Worm (Caenorhabditis elegans) whole organism, L1 larva: ENCODE results near the gene swd-2.1.

ENCODE experiments used
- F16B12.6 ChIP-seq: fragments of 150-350 bp; optimal IDR thresholded peaks from 2 replicates; lab custom pipeline; 2014; ENCODE audit warnings: missing biosample characterization, missing genetic modification characterization
- Y116A8C.19 ChIP-seq: sonication (generic microtip); optimal IDR thresholded peaks from 2 replicates; lab custom pipeline; 2016; ENCODE audit warnings: missing compliant biosample characterization, missing genetic modification characterization, borderline replicate concordance
- aha-1 ChIP-seq: fragments of 150-350 bp; optimal IDR thresholded peaks from 2 replicates; lab custom pipeline; 2014; ENCODE audit warnings: missing biosample characterization, missing genetic modification characterization
- alr-1 ChIP-seq: fragments of 200-800 bp; sonication (Bioruptor generic); optimal IDR thresholded peaks from 2 replicates; lab custom pipeline; 2018; ENCODE audit warnings: borderline replicate concordance, mild to moderate bottlenecking, missing genetic modification characterization, missing compliant biosample characterization
- blmp-1 ChIP-seq: fragments of 150-350 bp; optimal IDR thresholded peaks from 2 replicates; lab custom pipeline; 2014; ENCODE audit warnings: missing biosample characterization, missing genetic modification characterization
- ceh-63 ChIP-seq: fragments of 200-800 bp; sonication (Bioruptor generic); optimal IDR thresholded peaks from 2 replicates; lab custom pipeline; 2018; ENCODE audit warnings: mild to moderate bottlenecking, missing genetic modification characterization, missing compliant biosample characterization
- ceh-8 ChIP-seq: fragments of 200-800 bp; sonication (Bioruptor generic); optimal IDR thresholded peaks from 2 replicates; lab custom pipeline; 2018; ENCODE audit warnings: mild to moderate bottlenecking, missing genetic modification characterization, moderate library complexity, missing compliant biosample characterization
- ceh-82 ChIP-seq, 3 experiments: fragments of 150-350 bp in 1 of 3; sonication (generic microtip) in 2 of 3; optimal IDR thresholded peaks; 2 replicates each; lab custom pipeline; 2014 to 2017; ENCODE audit warnings: missing biosample characterization in 3 of 3, missing genetic modification characterization in 3 of 3
- ceh-88 ChIP-seq: fragments of 200-800 bp; sonication (Bioruptor generic); IDR thresholded peaks from 2 replicates; pipeline ENCODE4 v1.3.6; 2022; ENCODE audit warnings: missing genetic modification characterization, missing compliant biosample characterization
- ceh-90 ChIP-seq: sonication (generic microtip); optimal IDR thresholded peaks from 2 replicates; lab custom pipeline; 2016; ENCODE audit warnings: missing genetic modification characterization, missing compliant biosample characterization
- dpl-1 ChIP-seq, 3 experiments: fragments of 150-350 bp in 2 of 3; sonication (generic microtip) in 1 of 3; optimal IDR thresholded peaks; 2 replicates each; lab custom pipeline; 2014 to 2017; ENCODE audit warnings: missing biosample characterization in 3 of 3, missing genetic modification characterization in 3 of 3, missing genetic modification reagents in 3 of 3
- efl-1 ChIP-seq, 4 experiments: fragments of 150-350 bp; optimal IDR thresholded peaks in 3 of 4; peaks in 1 of 4; 1 replicate in 1 of 4; 2 replicates in 3 of 4; lab custom pipeline; 2014; ENCODE audit warnings: missing biosample characterization in 2 of 4, missing genetic modification characterization in 2 of 4, missing genetic modification reagents in 2 of 4
- efl-3 ChIP-seq: fragments of 200-800 bp; sonication (Bioruptor generic); optimal IDR thresholded peaks from 2 replicates; lab custom pipeline; 2018; ENCODE audit warnings: mild to moderate bottlenecking, missing genetic modification characterization, missing compliant biosample characterization
- ets-5 ChIP-seq: fragments of 200-800 bp; sonication (Bioruptor generic); IDR thresholded peaks from 2 replicates; pipeline ENCODE4 v1.3.6; 2022; ENCODE audit warnings: missing genetic modification characterization, missing compliant biosample characterization
- fkh-10 ChIP-seq: sonication (generic microtip); optimal IDR thresholded peaks from 2 replicates; lab custom pipeline; 2017; ENCODE audit warnings: missing biosample characterization, missing genetic modification reagents, missing genetic modification characterization
- fkh-4 ChIP-seq: sonication (generic microtip); optimal IDR thresholded peaks from 2 replicates; lab custom pipeline; 2016; ENCODE audit warnings: missing compliant biosample characterization, missing genetic modification characterization, borderline replicate concordance
- fkh-8 ChIP-seq: sonication (generic microtip); optimal IDR thresholded peaks from 2 replicates; lab custom pipeline; 2016; ENCODE audit warnings: mild to moderate bottlenecking, missing genetic modification characterization, missing compliant biosample characterization
- fos-1 ChIP-seq: fragments of 150-350 bp; optimal IDR thresholded peaks from 2 replicates; lab custom pipeline; 2014; ENCODE audit warnings: missing biosample characterization, missing genetic modification characterization
- grh-1 ChIP-seq: fragments of 200-800 bp; sonication (Bioruptor generic); IDR thresholded peaks from 2 replicates; pipeline ENCODE4 v1.3.6; 2022; ENCODE audit warnings: missing genetic modification reagents, missing genetic modification characterization, missing compliant biosample characterization
- hlh-4 ChIP-seq: sonication (generic microtip); optimal IDR thresholded peaks from 2 replicates; lab custom pipeline; 2016; ENCODE audit warnings: mild to moderate bottlenecking, missing genetic modification characterization, missing compliant biosample characterization
- irx-1 ChIP-seq: sonication (generic microtip); optimal IDR thresholded peaks from 2 replicates; lab custom pipeline; 2016; ENCODE audit warnings: missing genetic modification characterization, missing compliant biosample characterization
- isw-1 ChIP-seq: fragments of 200-800 bp; sonication (Bioruptor generic); IDR thresholded peaks from 2 replicates; pipeline ENCODE4 v1.3.6; 2022; ENCODE audit warnings: missing genetic modification characterization, missing compliant biosample characterization
- jun-1 ChIP-seq: fragments of 150-350 bp; optimal IDR thresholded peaks from 2 replicates; lab custom pipeline; 2014; ENCODE audit warnings: missing biosample characterization, missing genetic modification reagents, missing genetic modification characterization
- lin-13 ChIP-seq: fragments of 150-350 bp; optimal IDR thresholded peaks from 2 replicates; lab custom pipeline; 2014; ENCODE audit warnings: missing biosample characterization, missing genetic modification reagents, missing genetic modification characterization
- lin-15B ChIP-seq: fragments of 150-350 bp; sonication (generic microtip); optimal IDR thresholded peaks from 3 replicates; lab custom pipeline; 2014; ENCODE audit warnings: missing biosample characterization, missing genetic modification characterization
- lin-35 ChIP-seq, 2 experiments: fragments of 150-350 bp; optimal IDR thresholded peaks; 2 replicates each; lab custom pipeline; 2014; ENCODE audit warnings: missing biosample characterization in 2 of 2, missing genetic modification characterization in 2 of 2, missing genetic modification reagents in 2 of 2
- lin-39 ChIP-seq: fragments of 150-350 bp; optimal IDR thresholded peaks from 2 replicates; lab custom pipeline; 2014; ENCODE audit warnings: missing biosample characterization, missing genetic modification reagents, missing genetic modification characterization
- lir-3 ChIP-seq: sonication (generic microtip); optimal IDR thresholded peaks from 2 replicates; lab custom pipeline; 2016; ENCODE audit warnings: mild to moderate bottlenecking, missing genetic modification characterization, moderate library complexity, missing compliant biosample characterization; ENCODE audit not compliant: poor library complexity
- lsy-2 ChIP-seq, 2 experiments: fragments of 150-350 bp; optimal IDR thresholded peaks; 2 replicates each; lab custom pipeline; 2014; ENCODE audit warnings: missing biosample characterization in 2 of 2, missing genetic modification characterization in 2 of 2
- mdl-1 ChIP-seq, 2 experiments: fragments of 150-350 bp; optimal IDR thresholded peaks; 2 replicates each; lab custom pipeline; 2014 to 2017; ENCODE audit warnings: missing biosample characterization in 2 of 2, missing genetic modification characterization in 2 of 2, inconsistent platforms in 1 of 2
- mef-2 ChIP-seq: fragments of 150-350 bp; optimal IDR thresholded peaks from 2 replicates; lab custom pipeline; 2014; ENCODE audit warnings: missing biosample characterization, missing genetic modification characterization
- nhr-11 ChIP-seq: fragments of 150-350 bp; optimal IDR thresholded peaks from 2 replicates; lab custom pipeline; 2014; ENCODE audit warnings: missing biosample characterization, missing genetic modification characterization
- nhr-19 ChIP-seq: fragments of 200-800 bp; sonication (Bioruptor generic); conservative IDR thresholded peaks from 2 replicates; pipeline ENCODE4 v1.3.6; 2022; ENCODE audit warnings: missing genetic modification characterization, missing compliant biosample characterization
- nhr-28 ChIP-seq: fragments of 150-350 bp; optimal IDR thresholded peaks from 2 replicates; lab custom pipeline; 2014; ENCODE audit warnings: missing biosample characterization, missing genetic modification characterization
- nhr-47 ChIP-seq: sonication (generic microtip); optimal IDR thresholded peaks from 2 replicates; lab custom pipeline; 2016; ENCODE audit warnings: mild to moderate bottlenecking, missing genetic modification characterization, moderate library complexity, missing compliant biosample characterization
- nhr-71 ChIP-seq: sonication (generic microtip); optimal IDR thresholded peaks from 2 replicates; lab custom pipeline; 2016; ENCODE audit warnings: mild to moderate bottlenecking, missing genetic modification characterization, moderate library complexity, missing compliant biosample characterization
- nhr-85 ChIP-seq: sonication (generic microtip); peaks from one replicate; lab custom pipeline; 2016; ENCODE audit warnings: missing genetic modification characterization, inconsistent platforms, missing compliant biosample characterization
- nhr-90 ChIP-seq: sonication (generic microtip); optimal IDR thresholded peaks from 2 replicates; lab custom pipeline; 2016; ENCODE audit warnings: mild to moderate bottlenecking, missing genetic modification characterization, missing compliant biosample characterization; ENCODE audit not compliant: poor library complexity
- pqm-1 ChIP-seq: sonication (generic microtip); optimal IDR thresholded peaks from 3 replicates; lab custom pipeline; 2017; ENCODE audit warnings: missing biosample characterization, missing genetic modification characterization
- rnt-1 ChIP-seq: sonication (generic microtip); optimal IDR thresholded peaks from 2 replicates; lab custom pipeline; 2016; ENCODE audit warnings: mild to moderate bottlenecking, missing genetic modification characterization, moderate library complexity, missing compliant biosample characterization
- snpc-4 ChIP-seq: fragments of 150-350 bp; optimal IDR thresholded peaks from 2 replicates; lab custom pipeline; 2014; ENCODE audit warnings: missing biosample characterization, missing genetic modification characterization
- snu-23 ChIP-seq: sonication (generic microtip); optimal IDR thresholded peaks from 2 replicates; lab custom pipeline; 2016; ENCODE audit warnings: missing genetic modification characterization, missing compliant biosample characterization
- sox-4 ChIP-seq: sonication (generic microtip); optimal IDR thresholded peaks from 2 replicates; lab custom pipeline; 2016; ENCODE audit warnings: missing genetic modification characterization, missing compliant biosample characterization
- sup-37 ChIP-seq: fragments of 200-800 bp; sonication (Bioruptor generic); optimal IDR thresholded peaks from 2 replicates; lab custom pipeline; 2018; ENCODE audit warnings: mild to moderate bottlenecking, missing genetic modification characterization, missing compliant biosample characterization
- swsn-7 ChIP-seq: sonication (generic microtip); optimal IDR thresholded peaks from 2 replicates; lab custom pipeline; 2016; ENCODE audit warnings: missing genetic modification characterization, missing compliant biosample characterization
- tbx-2 ChIP-seq: sonication (generic microtip); optimal IDR thresholded peaks from 2 replicates; lab custom pipeline; 2016; ENCODE audit warnings: missing genetic modification characterization, missing compliant biosample characterization
- unc-130 ChIP-seq: fragments of 150-350 bp; optimal IDR thresholded peaks from 2 replicates; lab custom pipeline; 2017; ENCODE audit warnings: missing biosample characterization, missing genetic modification characterization, inconsistent platforms
- unc-30 ChIP-seq: sonication (generic microtip); optimal IDR thresholded peaks from 2 replicates; lab custom pipeline; 2017; ENCODE audit warnings: missing biosample characterization, missing genetic modification characterization
- unc-62 ChIP-seq: fragments of 150-350 bp; optimal IDR thresholded peaks from 2 replicates; lab custom pipeline; 2014; ENCODE audit warnings: missing biosample characterization, missing genetic modification reagents, missing genetic modification characterization
- vab-15 ChIP-seq: sonication (generic microtip); optimal IDR thresholded peaks from 2 replicates; lab custom pipeline; 2017; ENCODE audit warnings: missing genotype, mild to moderate bottlenecking, missing genetic modification characterization, missing compliant biosample characterization
- zag-1 ChIP-seq: fragments of 150-350 bp; optimal IDR thresholded peaks from 2 replicates; lab custom pipeline; 2014; ENCODE audit warnings: missing biosample characterization, missing genetic modification characterization
- ztf-11 ChIP-seq, 2 experiments: sonication (generic microtip); optimal IDR thresholded peaks; 2 replicates each; lab custom pipeline; 2016 to 2017; ENCODE audit warnings: missing genetic modification characterization in 2 of 2, missing biosample characterization in 1 of 2, missing compliant biosample characterization in 1 of 2
- ztf-4 ChIP-seq: fragments of 150-350 bp; optimal IDR thresholded peaks from 2 replicates; lab custom pipeline; 2014; ENCODE audit warnings: missing biosample characterization, missing genetic modification characterization

The swd-2.1 gene

DNA sequence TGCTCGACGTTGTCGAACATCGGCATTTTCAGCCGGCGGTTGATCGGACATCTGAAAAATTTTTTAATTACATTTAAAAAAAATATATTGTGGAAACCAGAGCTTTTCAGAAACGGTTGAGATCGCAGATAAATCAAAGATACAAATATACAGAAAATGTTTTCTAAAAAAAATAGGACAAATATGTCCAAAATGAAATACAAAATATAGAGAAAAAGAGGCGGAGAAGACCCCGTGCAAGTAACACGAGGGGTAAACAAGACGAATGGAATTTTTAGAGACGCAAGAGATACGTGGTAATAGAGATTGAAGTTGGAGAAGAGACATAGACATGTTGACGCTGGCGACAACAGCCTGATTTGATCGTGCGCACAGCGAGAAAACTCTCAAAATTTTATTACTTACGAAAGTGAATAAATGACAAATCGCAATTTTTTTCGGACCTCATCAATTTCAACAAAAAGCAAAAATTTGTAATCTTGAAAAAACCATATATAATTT lies 39.9 kb downstream of the swd-2.1 start, which contains the start of gene cdgs-1 (continued):
- TF ChIP-seq nhr-90 (tag; lab: Kevin White, UChicago) (no peak), lin-39 (tag; lab: Kevin White, UChicago) (no peak), unc-130 (tag; lab: Kevin White, UChicago) (no peak), dpl-1 (GFP tag; optimal IDR thresholded peaks at IDR 0.05; lab: Kevin White, UChicago) (peak; percentile 36 to 41 (median 36)), nhr-47 (tag; lab: Kevin White, UChicago) (peak; percentile 29), blmp-1 (tag; lab: Kevin White, UChicago) (peak; percentile 69), ceh-8 (no peak), sup-37 (no peak), nhr-28 (no peak), aha-1 (tag; lab: Kevin White, UChicago) (no peak), lin-35 (GFP tag; optimal IDR thresholded peaks at IDR 0.05; lab: Kevin White, UChicago) (peak; percentile 41 to 73), mef-2 (tag; lab: Kevin White, UChicago) (no peak), sox-4 (tag; lab: Kevin White, UChicago) (no peak), efl-1 (optimal IDR thresholded peaks at IDR 0.05; lab: Kevin White, UChicago) (peak; percentile 46 to 57), efl-1 (GFP tag; optimal IDR thresholded peaks at IDR 0.05 in 1 of 2; lab: Kevin White, UChicago) (peak; percentile 40 to 88), hlh-4 (no peak), grh-1 (GFP tag; lab: Robert Waterston, UW) (no peak), ets-5 (GFP tag; lab: Robert Waterston, UW) (no peak), fkh-10 (GFP tag; lab: Kevin White, UChicago) (peak; percentile 65), rnt-1 (peak; percentile 23), ceh-63 (GFP tag; lab: Kevin White, UChicago) (no peak), efl-3 (GFP tag; lab: Kevin White, UChicago) (no peak), alr-1 (tag; lab: Kevin White, UChicago) (no peak), F16B12.6 (tag; lab: Kevin White, UChicago) (peak; percentile 15), ceh-88 (GFP tag; lab: Robert Waterston, UW) (no peak), snu-23 (peak; percentile 70), nhr-71 (tag; lab: Kevin White, UChicago) (peak; percentile 75), vab-15 (no peak), lir-3 (tag; lab: Kevin White, UChicago) (no peak), nhr-85 (tag; lab: Kevin White, UChicago) (peak; percentile 33), isw-1 (no peak), ztf-11 (tag; optimal IDR thresholded peaks at IDR 0.05; lab: Kevin White, UChicago) (no peak), ztf-4 (tag; lab: Kevin White, UChicago) (no peak), irx-1 (no peak), fos-1 (tag; lab: Kevin White, UChicago) (no peak), lsy-2 (tag; optimal IDR thresholded peaks at IDR 0.05; lab: Kevin White, UChicago) (peak; percentile 45 to 70), lin-13 (GFP tag; lab: Kevin White, UChicago) (no peak), lin-15B (tag; lab: Kevin White, UChicago) (no peak), tbx-2 (tag; lab: Kevin White, UChicago) (peak; percentile 28), unc-62 (GFP tag; lab: Kevin White, UChicago) (no peak), ceh-82 (tag; optimal IDR thresholded peaks at IDR 0.05; lab: Kevin White, UChicago) (peak in 1 of 3 experiments; percentile 57), nhr-19 (no peak), mdl-1 (tag; optimal IDR thresholded peaks at IDR 0.05; lab: Kevin White, UChicago) (peak in 1 of 2 experiments; percentile 82), swsn-7 (peak; percentile 28), fkh-8 (tag; lab: Kevin White, UChicago) (peak; percentile 2), nhr-11 (tag; lab: Kevin White, UChicago) (no peak), ceh-90 (tag; lab: Kevin White, UChicago) (no peak), snpc-4 (tag; lab: Kevin White, UChicago) (no peak), fkh-4 (tag; lab: Kevin White, UChicago) (no peak), pqm-1 (no peak), unc-30 (tag; lab: Kevin White, UChicago) (no peak), jun-1 (no peak), zag-1 (tag; lab: Kevin White, UChicago) (no peak), Y116A8C.19 (tag; lab: Kevin White, UChicago) (no peak)
